Worm (Caenorhabditis elegans): ENCODE measurements around the gene smgl-2.

ce11 chrIV:3781539-3781938 is 55.6 kb downstream of the smgl-2 start:
- TF ChIP-seq che-1 (tag; optimal IDR thresholded peaks at IDR 0.05): no peak
- no peak for TF ChIP-seq madf-2 (tag; optimal IDR thresholded peaks at IDR 0.05)
- TF ChIP-seq ceh-9 (tag; optimal IDR thresholded peaks at IDR 0.05): no peak
